In genomic region chr2L:12078123-12078658, dm6 we compare ENCODE assay signal across 3 fruit fly cellular contexts.
TF ChIP-seq lines count a peak whose summit lies in the region.

No protein-coding gene starts in this region.

- peak; percentile 73 to 77 for TF ChIP-seq CTCF in S2 (optimal IDR thresholded peaks at IDR 0.05; lab: Kevin White, UChicago)
- peak; percentile 82 for TF ChIP-seq CTCF in whole organism, embryonic (GFP tag; optimal IDR thresholded peaks at IDR 0.05; lab: Kevin White, UChicago)

TF ChIP-seq in whole organism, embryonic, 481 proteins besides CTCF, POLR2A, EP300 and RAD21:
- TF ChIP-seq fd64A (GFP tag; optimal IDR thresholded peaks at IDR 0.05; lab: Kevin White, UChicago) (no peak), CG42726 (GFP tag; IDR thresholded peaks at IDR 0.05; lab: Robert Waterston, UW; ENCODE audit: partially characterized antibody) (no peak), cad (GFP tag; optimal IDR thresholded peaks at IDR 0.05; lab: Kevin White, UChicago) (no peak), CG18599 (GFP tag; optimal IDR thresholded peaks at IDR 0.05; lab: Kevin White, UChicago) (no peak), Meics (GFP tag; optimal IDR thresholded peaks at IDR 0.05; lab: Kevin White, UChicago) (no peak), crol (GFP tag; IDR thresholded peaks at IDR 0.05; lab: Robert Waterston, UW) (peak; percentile 58), prd (optimal IDR thresholded peaks at IDR 0.05; lab: Kevin White, UChicago) (no peak), prd (GFP tag; IDR thresholded peaks at IDR 0.05; lab: Robert Waterston, UW) (peak; percentile 30; the same call in 1 of the 3 replicates), Abd-B (GFP tag; optimal IDR thresholded peaks at IDR 0.05; lab: Kevin White, UChicago) (no peak), CG2199 (GFP tag; IDR thresholded peaks at IDR 0.05; lab: Robert Waterston, UW) (0 out of 3 replicates have a peak, but pooled peaks have one; percentile 22), pita (GFP tag; optimal IDR thresholded peaks at IDR 0.05; lab: Kevin White, UChicago) (no peak), cwo (GFP tag; optimal IDR thresholded peaks at IDR 0.05; lab: Kevin White, UChicago) (no peak), Scr (GFP tag; IDR thresholded peaks at IDR 0.05; lab: Robert Waterston, UW; ENCODE audit: partially characterized antibody) (no peak), Rfx (GFP tag; IDR thresholded peaks at IDR 0.05; lab: Robert Waterston, UW) (no peak), Dbx (GFP tag; IDR thresholded peaks at IDR 0.05; lab: Robert Waterston, UW) (no peak), CG32772 (GFP tag; IDR thresholded peaks at IDR 0.05; lab: Robert Waterston, UW) (no peak), sqz (GFP tag; optimal IDR thresholded peaks at IDR 0.05; lab: Kevin White, UChicago) (no peak), CG13123 (GFP tag; optimal IDR thresholded peaks at IDR 0.05; lab: Kevin White, UChicago) (no peak), ranshi (GFP tag; IDR thresholded peaks at IDR 0.05; lab: Robert Waterston, UW) (no peak), tup (GFP tag; optimal IDR thresholded peaks at IDR 0.05; lab: Kevin White, UChicago) (no peak), CG8765 (GFP tag; IDR thresholded peaks at IDR 0.05; lab: Robert Waterston, UW) (no peak), h (optimal IDR thresholded peaks at IDR 0.05; lab: Kevin White, UChicago) (no peak), Hr39 (optimal IDR thresholded peaks at IDR 0.05; lab: Kevin White, UChicago) (peak; percentile 60), CG5245 (GFP tag; optimal IDR thresholded peaks at IDR 0.05; lab: Kevin White, UChicago) (no peak), NK7.1 (GFP tag; optimal IDR thresholded peaks at IDR 0.05; lab: Kevin White, UChicago) (no peak), lbe (GFP tag; optimal IDR thresholded peaks at IDR 0.05; lab: Kevin White, UChicago) (no peak), Mrtf (GFP tag; IDR thresholded peaks at IDR 0.05; lab: Robert Waterston, UW) (0 out of 3 replicates have a peak, but pooled peaks have one; percentile 33), Hmr (GFP tag; optimal IDR thresholded peaks at IDR 0.05; lab: Kevin White, UChicago) (no peak), jing (GFP tag; optimal IDR thresholded peaks at IDR 0.05; lab: Kevin White, UChicago) (no peak), hb (GFP tag; IDR thresholded peaks at IDR 0.05; lab: Robert Waterston, UW; ENCODE audit: partially characterized antibody) (no peak), Antp (GFP tag; optimal IDR thresholded peaks at IDR 0.05; lab: Kevin White, UChicago) (no peak), Med (GFP tag; lab: Kevin White, UChicago) (peak; percentile 26), CG6175 (GFP tag; IDR thresholded peaks at IDR 0.05; lab: Robert Waterston, UW) (no peak), CG10321 (GFP tag; IDR thresholded peaks at IDR 0.05; lab: Robert Waterston, UW) (no peak), org-1 (GFP tag; optimal IDR thresholded peaks at IDR 0.05; lab: Kevin White, UChicago) (no peak), CG9215 (GFP tag; IDR thresholded peaks at IDR 0.05; lab: Robert Waterston, UW) (no peak), wek (GFP tag; optimal IDR thresholded peaks at IDR 0.05; lab: Kevin White, UChicago) (no peak), crp (GFP tag; optimal IDR thresholded peaks at IDR 0.05; lab: Kevin White, UChicago) (no peak), HmgZ (tag; optimal IDR thresholded peaks at IDR 0.05; lab: Kevin White, UChicago) (no peak), CG9817 (tag; optimal IDR thresholded peaks at IDR 0.05; lab: Kevin White, UChicago) (no peak), nom (GFP tag; optimal IDR thresholded peaks at IDR 0.05; lab: Kevin White, UChicago) (no peak), chinmo (GFP tag; IDR thresholded peaks at IDR 0.05; lab: Robert Waterston, UW; ENCODE audit: partially characterized antibody) (0 out of 4 replicates have a peak, but pooled peaks have one; percentile 9)

TF ChIP-seq in whole organism, prepupa, 60 proteins besides CTCF, POLR2A, EP300 and RAD21:
- TF ChIP-seq CG10669 (GFP tag; optimal IDR thresholded peaks at IDR 0.05; lab: Kevin White, UChicago) (no peak), net (GFP tag; optimal IDR thresholded peaks at IDR 0.05; lab: Kevin White, UChicago) (no peak), CG11294 (GFP tag; IDR thresholded peaks at IDR 0.05; lab: Robert Waterston, UW) (no peak), ss (GFP tag; optimal IDR thresholded peaks at IDR 0.05; lab: Kevin White, UChicago) (peak; percentile 1 to 30)
